Fruit fly (Drosophila melanogaster) whole organism, embryonic: ENCODE results near the gene GNBP3.

Source experiments
- Ada2b ChIP-seq: fragments of 200-800 bp; sonication (Bioruptor generic); IDR thresholded peaks from 2 replicates; pipeline ENCODE4 v1.3.6; 2022; ENCODE audit warnings: missing biosample characterization, missing genetic modification characterization
- Aef1 ChIP-seq: fragments of 200-800 bp; sonication (Bioruptor generic); IDR thresholded peaks from 3 replicates; pipeline ENCODE4 v1.3.6; 2022; ENCODE audit warnings: missing biosample characterization, missing genetic modification characterization
- Antp ChIP-seq: fragments of 200-800 bp; sonication (Bioruptor generic); optimal IDR thresholded peaks from 3 replicates; lab custom pipeline; 2016; ENCODE audit warnings: missing biosample characterization, missing genetic modification characterization
- CG11456 ChIP-seq: fragments of 200-800 bp; sonication (Bioruptor generic); IDR thresholded peaks from 3 replicates; pipeline ENCODE4 v1.3.6; 2022; ENCODE audit warnings: missing biosample characterization, missing genetic modification characterization
- CG11696 ChIP-seq: fragments of 200-800 bp; sonication (Bioruptor generic); IDR thresholded peaks from 2 replicates; pipeline ENCODE4 v1.3.6; 2022; ENCODE audit warnings: missing biosample characterization, missing genetic modification characterization
- CG12155 ChIP-seq: fragments of 200-800 bp; sonication (Bioruptor generic); optimal IDR thresholded peaks from 3 replicates; lab custom pipeline; 2016; ENCODE audit warnings: missing biosample characterization, missing genetic modification characterization
- CG12942 ChIP-seq: fragments of 200-800 bp; sonication (Bioruptor generic); optimal IDR thresholded peaks from 3 replicates; lab custom pipeline; 2016; ENCODE audit warnings: missing biosample characterization, missing genetic modification characterization
- CG15073 ChIP-seq: fragments of 200-800 bp; sonication (Bioruptor generic); optimal IDR thresholded peaks from 2 replicates; lab custom pipeline; 2016; ENCODE audit warnings: missing biosample characterization, missing genetic modification characterization
- CG15479 ChIP-seq: fragments of 200-800 bp; sonication (Bioruptor generic); optimal IDR thresholded peaks from 3 replicates; lab custom pipeline; 2019; ENCODE audit warnings: missing biosample characterization, mild to moderate bottlenecking, missing genetic modification characterization, moderate library complexity
- CG2889 ChIP-seq: fragments of 200-800 bp; sonication (Bioruptor generic); IDR thresholded peaks from 3 replicates; pipeline ENCODE4 v1.3.6; 2022; ENCODE audit warnings: missing biosample characterization, missing genetic modification characterization
- CG3163 ChIP-seq: fragments of 200-800 bp; sonication (Bioruptor generic); optimal IDR thresholded peaks from 3 replicates; lab custom pipeline; 2016; ENCODE audit warnings: missing biosample characterization, missing genetic modification characterization
- CG3726 ChIP-seq: fragments of 200-800 bp; sonication (Bioruptor generic); IDR thresholded peaks from 3 replicates; pipeline ENCODE4, ENCODE4 v1.3.6; 2022; ENCODE audit warnings: missing biosample characterization, missing genetic modification characterization
- CG3995 ChIP-seq: fragments of 200-800 bp; sonication (Bioruptor generic); optimal IDR thresholded peaks from 3 replicates; lab custom pipeline; 2016; ENCODE audit warnings: missing biosample characterization, missing genetic modification characterization
- CG4360 ChIP-seq: fragments of 200-800 bp; sonication (Bioruptor generic); IDR thresholded peaks from 2 replicates; pipeline ENCODE4 v1.3.6; 2022; ENCODE audit warnings: missing biosample characterization, missing genetic modification characterization
- CG5180 ChIP-seq: fragments of 200-800 bp; sonication (Bioruptor generic); optimal IDR thresholded peaks from 3 replicates; lab custom pipeline; 2017; ENCODE audit warnings: missing biosample characterization, missing genetic modification characterization, mild to moderate bottlenecking, moderate library complexity, missing genetic modification reagents
- CG6272 ChIP-seq: fragments of 200-800 bp; sonication (Bioruptor generic); IDR thresholded peaks from 2 replicates; pipeline ENCODE4 v1.3.6; 2022; ENCODE audit warnings: missing biosample characterization, missing genetic modification characterization
- CG6813 ChIP-seq: fragments of 200-800 bp; sonication (Bioruptor generic); optimal IDR thresholded peaks from 2 replicates; lab custom pipeline; 2017; ENCODE audit warnings: missing biosample characterization, missing genetic modification characterization, mild to moderate bottlenecking, moderate library complexity, missing genetic modification reagents
- CG7839 ChIP-seq: fragments of 200-800 bp; sonication (Bioruptor generic); optimal IDR thresholded peaks from 3 replicates; lab custom pipeline; 2018; ENCODE audit warnings: missing biosample characterization, mild to moderate bottlenecking, missing genetic modification characterization, moderate library complexity
- Doc3 ChIP-seq: fragments of 200-800 bp; sonication (Bioruptor generic); IDR thresholded peaks from 3 replicates; pipeline ENCODE4 v1.3.6; 2022; ENCODE audit warnings: missing biosample characterization, missing genetic modification characterization; ENCODE audit not compliant: partially characterized antibody
- Dref ChIP-seq: fragments of 200-800 bp; sonication (Bioruptor generic); IDR thresholded peaks from 2 replicates; pipeline ENCODE4 v1.3.6; 2022; ENCODE audit warnings: missing biosample characterization, missing genetic modification characterization
- Elba2 ChIP-seq: fragments of 200-800 bp; sonication (Bioruptor generic); optimal IDR thresholded peaks from 3 replicates; lab custom pipeline; 2016; ENCODE audit warnings: missing biosample characterization, missing genetic modification characterization
- HLHmδ ChIP-seq: fragments of 200-800 bp; sonication (Bioruptor generic); optimal IDR thresholded peaks from 2 replicates; lab custom pipeline; 2018; ENCODE audit warnings: missing biosample characterization, mild to moderate bottlenecking, missing genetic modification characterization, moderate library complexity
- Hr51 ChIP-seq, 2 experiments: fragments of 200-800 bp; sonication (Bioruptor generic); optimal IDR thresholded peaks; 2 replicates in 1 of 2; 3 replicates in 1 of 2; lab custom pipeline; 2016 to 2018; ENCODE audit warnings: missing biosample characterization in 2 of 2, missing genetic modification characterization in 2 of 2, mild to moderate bottlenecking in 1 of 2, moderate library complexity in 1 of 2
- Hr78 ChIP-seq, 2 experiments: fragments of 200-800 bp in 1 of 2; fragments of >200 bp in 1 of 2; sonication (Bioruptor generic) in 1 of 2; optimal IDR thresholded peaks; 2 replicates each; lab custom pipeline; 2017 to 2019; ENCODE audit warnings: missing biosample characterization in 2 of 2, missing genetic modification characterization in 2 of 2, mild to moderate bottlenecking in 1 of 2, moderate library complexity in 1 of 2
- Lpt ChIP-seq: fragments of >200 bp; optimal IDR thresholded peaks from 2 replicates; lab custom pipeline; 2018; ENCODE audit warnings: missing biosample characterization, missing genetic modification characterization
- Myb ChIP-seq: fragments of 200-800 bp; sonication (Bioruptor generic); optimal IDR thresholded peaks from 2 replicates; lab custom pipeline; 2016; ENCODE audit warnings: missing biosample characterization, missing genetic modification characterization
- Nf-YA ChIP-seq: fragments of 200-800 bp; sonication (Bioruptor generic); IDR thresholded peaks from 2 replicates; pipeline ENCODE4 v1.3.6; 2022; ENCODE audit warnings: missing biosample characterization, missing genetic modification characterization
- NfI ChIP-seq: fragments of 200-800 bp; sonication (Bioruptor generic); optimal IDR thresholded peaks from 3 replicates; lab custom pipeline; 2018; ENCODE audit warnings: missing biosample characterization, mild to moderate bottlenecking, missing genetic modification characterization, moderate library complexity
- Optix ChIP-seq: fragments of 200-800 bp; sonication (Bioruptor generic); IDR thresholded peaks from 3 replicates; pipeline ENCODE4 v1.3.6; 2022; ENCODE audit warnings: missing biosample characterization, missing genetic modification characterization
- Pdp1 ChIP-seq, 2 experiments: fragments of 200-800 bp; sonication (Bioruptor generic); optimal IDR thresholded peaks; 3 replicates each; lab custom pipeline; 2016; ENCODE audit warnings: missing biosample characterization in 2 of 2, missing genetic modification characterization in 2 of 2, mild to moderate bottlenecking in 1 of 2, moderate library complexity in 1 of 2
- Ravus ChIP-seq: fragments of 200-800 bp; sonication (Bioruptor generic); IDR thresholded peaks from 2 replicates; pipeline ENCODE4 v1.3.6; 2022; ENCODE audit warnings: missing biosample characterization, missing genetic modification characterization
- Rfx ChIP-seq: fragments of 200-800 bp; sonication (Bioruptor generic); IDR thresholded peaks from 2 replicates; pipeline ENCODE4 v1.3.6; 2022; ENCODE audit warnings: missing biosample characterization, missing genetic modification characterization
- Sin3A ChIP-seq: fragments of >200 bp; optimal IDR thresholded peaks from 2 replicates; lab custom pipeline; 2018
- abd-A ChIP-seq: fragments of 200-800 bp; sonication (Bioruptor generic); optimal IDR thresholded peaks from 3 replicates; lab custom pipeline; 2019; ENCODE audit warnings: missing biosample characterization, mild to moderate bottlenecking, missing genetic modification characterization, moderate library complexity
- al ChIP-seq: fragments of 200-800 bp; sonication (Bioruptor generic); IDR thresholded peaks from 2 replicates; pipeline ENCODE4 v1.3.6; 2022; ENCODE audit warnings: missing biosample characterization, missing genetic modification characterization
- crc ChIP-seq: fragments of 200-800 bp; sonication (Bioruptor generic); optimal IDR thresholded peaks from 2 replicates; lab custom pipeline; 2016; ENCODE audit warnings: missing biosample characterization, missing genetic modification characterization
- en ChIP-seq: fragments of 200-800 bp; sonication (Bioruptor generic); optimal IDR thresholded peaks from 2 replicates; lab custom pipeline; 2016; ENCODE audit warnings: missing biosample characterization, missing genetic modification characterization
- gcm ChIP-seq: fragments of 200-800 bp; sonication (Bioruptor generic); optimal IDR thresholded peaks from 2 replicates; lab custom pipeline; 2019; ENCODE audit warnings: missing biosample characterization, mild to moderate bottlenecking, missing genetic modification characterization, moderate library complexity
- gcm2 ChIP-seq: fragments of 200-800 bp; sonication (Bioruptor generic); optimal IDR thresholded peaks from 2 replicates; lab custom pipeline; 2016; ENCODE audit warnings: missing biosample characterization, missing genetic modification characterization
- hbn ChIP-seq: fragments of 200-800 bp; sonication (Bioruptor generic); IDR thresholded peaks from 2 replicates; pipeline ENCODE4 v1.3.6; 2022; ENCODE audit warnings: missing biosample characterization, missing genetic modification characterization; ENCODE audit not compliant: partially characterized antibody
- klu ChIP-seq: fragments of 200-800 bp; sonication (Bioruptor generic); IDR thresholded peaks from 2 replicates; pipeline ENCODE4 v1.3.6; 2022; ENCODE audit warnings: missing biosample characterization, missing genetic modification characterization
- lbe ChIP-seq: fragments of 200-800 bp; sonication (Bioruptor generic); optimal IDR thresholded peaks from 2 replicates; lab custom pipeline; 2016; ENCODE audit warnings: missing biosample characterization, mild to moderate bottlenecking, missing genetic modification characterization
- lola ChIP-seq, 3 experiments: fragments of >200 bp in 2 of 3; fragments of 200-800 bp in 1 of 3; sonication (Bioruptor generic) in 1 of 3; optimal IDR thresholded peaks; 2 replicates each; lab custom pipeline; 2017 to 2019; ENCODE audit warnings: missing biosample characterization in 3 of 3, missing genetic modification characterization in 3 of 3, mild to moderate bottlenecking in 1 of 3, moderate library complexity in 1 of 3
- otp ChIP-seq: fragments of 200-800 bp; sonication (Bioruptor generic); IDR thresholded peaks from 3 replicates; pipeline ENCODE4, ENCODE4 v1.3.6; 2022; ENCODE audit warnings: missing biosample characterization, missing genetic modification characterization
- peb ChIP-seq: fragments of 200-800 bp; sonication (Bioruptor generic); IDR thresholded peaks from 2 replicates; pipeline ENCODE4 v1.3.6; 2022; ENCODE audit warnings: missing biosample characterization, missing genetic modification characterization
- pita ChIP-seq: fragments of 200-800 bp; sonication (Bioruptor generic); optimal IDR thresholded peaks from 2 replicates; lab custom pipeline; 2017; ENCODE audit warnings: missing biosample characterization, mild to moderate bottlenecking, missing genetic modification characterization
- ro ChIP-seq: fragments of 200-800 bp; sonication (Bioruptor generic); IDR thresholded peaks from 2 replicates; pipeline ENCODE4 v1.3.6; 2022; ENCODE audit warnings: missing biosample characterization, missing genetic modification characterization
- ssp ChIP-seq: fragments of 200-800 bp; sonication (Bioruptor generic); IDR thresholded peaks from 2 replicates; pipeline ENCODE4 v1.3.6; 2022; ENCODE audit warnings: missing biosample characterization, missing genetic modification characterization
- toy ChIP-seq: fragments of 200-800 bp; sonication (Bioruptor generic); IDR thresholded peaks from 2 replicates; pipeline ENCODE4 v1.3.6; 2022; ENCODE audit warnings: missing biosample characterization, missing genetic modification characterization
- ttk ChIP-seq: fragments of 200-800 bp; sonication (Bioruptor generic); IDR thresholded peaks from 2 replicates; pipeline ENCODE4 v2.1.2; 2022; ENCODE audit warnings: missing biosample characterization, missing genetic modification characterization
- wek ChIP-seq: fragments of 200-800 bp; sonication (Bioruptor generic); optimal IDR thresholded peaks from 3 replicates; lab custom pipeline; 2018; ENCODE audit warnings: missing biosample characterization, mild to moderate bottlenecking, missing genetic modification characterization, moderate library complexity

The GNBP3 gene

dm6 chr3L:8985848-8986320 lies 31.1 kb downstream of the GNBP3 start, which contains the start of gene Galk (continued):
- TF ChIP-seq Nf-YA (GFP tag; lab: Robert Waterston, UW) (0 out of 2 replicates have a peak, but pooled peaks have one; percentile 40), lbe (GFP tag; lab: Kevin White, UChicago) (no peak), al (peak; percentile 70), CG11456 (peak; percentile 90), Ada2b (GFP tag; lab: Robert Waterston, UW) (peak; percentile 67), ttk (peak; percentile 36; the same call in 1 of the 2 replicates), Lpt (no peak), wek (peak; percentile 82), abd-A (no peak), CG12155 (GFP tag; lab: Kevin White, UChicago) (peak; percentile 57), Elba2 (GFP tag; lab: Kevin White, UChicago) (no peak), Sin3A (no peak), Ravus (peak; percentile 4; the same call in 1 of the 2 replicates), pita (no peak), hbn (GFP tag; lab: Robert Waterston, UW) (no peak), peb (GFP tag; lab: Robert Waterston, UW) (no peak), CG15479 (GFP tag; lab: Kevin White, UChicago) (no peak), HLHmδ (GFP tag; lab: Kevin White, UChicago) (no peak), otp (GFP tag; lab: Robert Waterston, UW) (peak; percentile 67), CG6272 (GFP tag; lab: Robert Waterston, UW) (0 out of 2 replicates have a peak, but pooled peaks have one; percentile 21), Optix (GFP tag; lab: Robert Waterston, UW) (peak; percentile 49; the same call in 1 of the 3 replicates), NfI (peak; percentile 56), ro (GFP tag; lab: Robert Waterston, UW) (no peak), CG5180 (GFP tag; lab: Kevin White, UChicago) (peak; percentile 45), Dref (GFP tag; lab: Robert Waterston, UW) (no peak), CG11696 (GFP tag; lab: Robert Waterston, UW) (peak; percentile 54; the same call in 1 of the 2 replicates), CG3995 (no peak), Aef1 (GFP tag; lab: Robert Waterston, UW) (peak; percentile 53; the same call in 1 of the 3 replicates), Hr51 (GFP tag; optimal IDR thresholded peaks at IDR 0.05; lab: Kevin White, UChicago) (peak in 1 of 2 experiments; percentile 25), gcm (peak; percentile 44), Doc3 (GFP tag; lab: Robert Waterston, UW) (no peak), lola (GFP tag; optimal IDR thresholded peaks at IDR 0.05; lab: Kevin White, UChicago) (no peak), Pdp1 (GFP tag; optimal IDR thresholded peaks at IDR 0.05; lab: Kevin White, UChicago) (peak; percentile 42), Antp (GFP tag; lab: Kevin White, UChicago) (peak; percentile 64), Rfx (GFP tag; lab: Robert Waterston, UW) (peak; percentile 93), CG6813 (peak; percentile 77), crc (GFP tag; lab: Kevin White, UChicago) (no peak), ssp (GFP tag; lab: Robert Waterston, UW) (peak; percentile 26; the same call in 1 of the 2 replicates), CG3726 (GFP tag; lab: Robert Waterston, UW) (no peak), CG4360 (GFP tag; lab: Robert Waterston, UW) (no peak), toy (GFP tag; lab: Robert Waterston, UW) (no peak), CG15073 (GFP tag; lab: Kevin White, UChicago) (no peak), CG7839 (peak; percentile 59), Myb (GFP tag; lab: Kevin White, UChicago) (no peak), Hr78 (GFP tag; optimal IDR thresholded peaks at IDR 0.05; lab: Kevin White, UChicago) (peak in 1 of 2 experiments; percentile 86), CG3163 (peak; percentile 5), CG12942 (GFP tag; lab: Kevin White, UChicago) (peak; percentile 11), en (GFP tag; lab: Kevin White, UChicago) (no peak), klu (GFP tag; lab: Robert Waterston, UW) (no peak), CG2889 (GFP tag; lab: Robert Waterston, UW) (peak; percentile 70; the same call in 1 of the 3 replicates), gcm2 (no peak)
